Worm (Caenorhabditis elegans): ENCODE data around the gene F46H5.3.

DNA sequence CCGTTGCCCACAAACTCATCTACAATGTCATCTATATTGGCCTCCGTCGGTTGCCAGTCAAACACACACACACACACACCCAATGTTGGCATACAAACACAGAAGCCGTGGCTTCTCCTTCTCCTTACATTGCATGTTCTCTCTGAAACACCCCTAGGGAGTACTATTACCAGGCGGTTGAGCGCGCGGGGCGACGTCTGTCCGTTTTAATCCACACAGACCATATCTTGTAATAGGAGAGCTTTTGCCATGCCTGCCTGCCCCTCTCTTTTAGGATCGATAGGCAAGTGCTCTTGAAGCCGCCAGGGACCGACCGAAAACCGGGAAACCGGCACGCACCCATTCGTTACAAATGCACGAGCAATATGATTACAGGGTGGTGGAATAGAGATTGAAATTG, 14.0 kb downstream of the F46H5.3 start:
- TF ChIP-seq M03D4.4 (tag; optimal IDR thresholded peaks at IDR 0.05) (no peak), nhr-237 (tag; optimal IDR thresholded peaks at IDR 0.05) (no peak), snpc-4 (tag; optimal IDR thresholded peaks at IDR 0.05) (no peak), pha-4 (tag; optimal IDR thresholded peaks at IDR 0.05) (no peak), mls-2 (tag; optimal IDR thresholded peaks at IDR 0.05) (no peak), elt-1 (tag; optimal IDR thresholded peaks at IDR 0.05; ENCODE audit: borderline replicate concordance, insufficient read depth) (no peak), hlh-1 (tag; optimal IDR thresholded peaks at IDR 0.05) (no peak)
